Worm (Caenorhabditis elegans): ENCODE measurements around the gene H35B03.2.

ce11 chrIV:5703917-5704316 lies 27.6 kb downstream of the H35B03.2 start:
- TF ChIP-seq lin-26 (GFP tag; IDR thresholded peaks at IDR 0.05) (no peak), F49E8.2 (tag; optimal IDR thresholded peaks at IDR 0.05; ENCODE audit: insufficient read depth) (no peak), lin-54 (GFP tag; optimal IDR thresholded peaks at IDR 0.05) (no peak), hlh-26 (GFP tag; conservative IDR thresholded peaks at IDR 0.05) (no peak), B0019.2 (GFP tag; conservative IDR thresholded peaks at IDR 0.05) (no peak), ceh-27 (GFP tag; optimal IDR thresholded peaks at IDR 0.05) (no peak), efl-1 (GFP tag; optimal IDR thresholded peaks at IDR 0.05) (no peak), ama-1 (optimal IDR thresholded peaks at IDR 0.05) (no peak), ama-1 (GFP tag; optimal IDR thresholded peaks at IDR 0.05) (no peak), fkh-3 (tag; optimal IDR thresholded peaks at IDR 0.05) (no peak), aptf-2 (GFP tag; conservative IDR thresholded peaks at IDR 0.05) (no peak), dpff-1 (tag; optimal IDR thresholded peaks at IDR 0.05) (no peak), somi-1 (GFP tag; optimal IDR thresholded peaks at IDR 0.05) (no peak)

Measured in whole organism, young adult.